Worm (Caenorhabditis elegans) whole organism, midembryonic: ENCODE measurements around the gene unc-104.

Source experiments
- klf-2 ChIP-seq: fragments of 200-800 bp; sonication (Bioruptor generic); conservative IDR thresholded peaks from 2 replicates; pipeline ENCODE4 v1.3.6; 2022; ENCODE audit warnings: missing genetic modification reagents, missing genetic modification characterization, missing compliant biosample characterization
- med-1 ChIP-seq: sonication (generic microtip); optimal IDR thresholded peaks from 2 replicates; lab custom pipeline; 2017; ENCODE audit warnings: missing genetic modification characterization, mild to moderate bottlenecking, missing compliant biosample characterization, antibody characterized with exemption, missing genetic modification reagents; ENCODE audit not compliant: insufficient read depth
- ztf-23 ChIP-seq: fragments of 200-800 bp; sonication (Bioruptor generic); IDR thresholded peaks from 2 replicates; pipeline ENCODE4 v1.3.6; 2022; ENCODE audit warnings: missing genetic modification reagents, missing genetic modification characterization, missing compliant biosample characterization

ce11 chrII:7053001-7053400 is 58.2 kb downstream of the unc-104 start, which contains the start of gene ZK1127.13:
- TF ChIP-seq ztf-23 (GFP tag; lab: Robert Waterston, UW) = no peak
- no peak for TF ChIP-seq med-1 (GFP tag; lab: Kevin White, UChicago)
- no peak for TF ChIP-seq klf-2 (GFP tag; lab: Robert Waterston, UW)
